Worm (Caenorhabditis elegans) whole organism, L2 larva: ENCODE data around the gene nhr-3.

Source experiments
- aly-2 ChIP-seq: fragments of 150-350 bp; optimal IDR thresholded peaks from 2 replicates; lab custom pipeline; 2014; ENCODE audit warnings: missing biosample characterization, missing genetic modification characterization
- ama-1 ChIP-seq: fragments of 150-350 bp; optimal IDR thresholded peaks from 2 replicates; lab custom pipeline; 2018; ENCODE audit warnings: inconsistent platforms
- blmp-1 ChIP-seq: sonication (generic microtip); optimal IDR thresholded peaks from 2 replicates; lab custom pipeline; 2017; ENCODE audit warnings: missing genetic modification characterization, mild to moderate bottlenecking, missing compliant biosample characterization, antibody characterized with exemption, moderate library complexity; ENCODE audit not compliant: insufficient read depth
- ceh-16 ChIP-seq: fragments of 150-350 bp; optimal IDR thresholded peaks from 2 replicates; lab custom pipeline; 2014; ENCODE audit warnings: missing biosample characterization, missing genetic modification characterization
- ceh-82 ChIP-seq: fragments of 150-350 bp; optimal IDR thresholded peaks from 2 replicates; lab custom pipeline; 2014; ENCODE audit warnings: missing biosample characterization, missing genetic modification characterization
- elt-1 ChIP-seq: fragments of 150-350 bp; optimal IDR thresholded peaks from 2 replicates; lab custom pipeline; 2014; ENCODE audit warnings: missing biosample characterization, missing genetic modification characterization
- mdl-1 ChIP-seq, 2 experiments: fragments of 150-350 bp in 1 of 2; sonication (generic microtip) in 1 of 2; optimal IDR thresholded peaks; 2 replicates each; lab custom pipeline; 2017; ENCODE audit warnings: missing biosample characterization in 2 of 2, missing genetic modification characterization in 2 of 2
- nhr-10 ChIP-seq: sonication (generic microtip); optimal IDR thresholded peaks from 2 replicates; lab custom pipeline; 2017; ENCODE audit warnings: missing biosample characterization, missing genetic modification characterization
- nhr-11 ChIP-seq: fragments of 150-350 bp; optimal IDR thresholded peaks from 2 replicates; lab custom pipeline; 2014; ENCODE audit warnings: missing biosample characterization, missing genetic modification characterization
- nhr-12 ChIP-seq: fragments of 150-350 bp; optimal IDR thresholded peaks from 2 replicates; lab custom pipeline; 2014; ENCODE audit warnings: missing biosample characterization, missing genetic modification characterization
- nhr-21 ChIP-seq: fragments of 150-350 bp; optimal IDR thresholded peaks from 2 replicates; lab custom pipeline; 2014; ENCODE audit warnings: missing biosample characterization, missing genetic modification characterization
- ztf-11 ChIP-seq: sonication (generic microtip); optimal IDR thresholded peaks from 2 replicates; lab custom pipeline; 2017; ENCODE audit warnings: missing biosample characterization, missing genetic modification characterization

DNA sequence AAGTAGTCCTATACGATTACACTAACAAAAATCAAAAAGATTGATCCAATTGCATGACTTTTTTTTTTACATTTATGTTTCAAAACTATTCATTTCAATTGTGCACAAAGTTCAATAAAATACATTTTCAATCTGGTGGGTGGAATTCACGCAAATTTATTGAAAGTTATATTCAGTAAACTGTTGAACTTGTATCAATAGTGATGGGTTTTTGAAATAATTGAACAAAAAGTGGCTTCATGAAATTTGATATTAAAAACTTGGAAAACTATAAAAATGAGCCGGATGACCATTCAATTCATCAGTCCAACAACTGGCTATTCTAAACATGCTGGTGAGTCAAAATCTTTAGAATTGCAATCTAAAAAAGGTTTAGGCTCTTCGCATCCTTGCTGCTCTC is 35.0 kb upstream of the nhr-3 start, which contains the start of gene nspc-16:
- TF ChIP-seq aly-2 (tag; lab: Kevin White, UChicago) (no peak), nhr-21 (no peak), nhr-11 (tag; lab: Kevin White, UChicago) (no peak), ztf-11 (tag; lab: Kevin White, UChicago) (no peak), nhr-12 (tag; lab: Kevin White, UChicago) (no peak), ama-1 (lab: Kevin White, UChicago) (no peak), blmp-1 (tag; lab: Kevin White, UChicago) (no peak), mdl-1 (tag; optimal IDR thresholded peaks at IDR 0.05; lab: Kevin White, UChicago) (no peak), elt-1 (tag; lab: Kevin White, UChicago) (no peak), nhr-10 (tag; lab: Kevin White, UChicago) (no peak), ceh-82 (no peak), ceh-16 (tag; lab: Kevin White, UChicago) (no peak)
